Fruit fly (Drosophila melanogaster) whole organism, prepupa: ENCODE measurements around the gene Cdk8.

ENCODE experiments used
- Blimp-1 ChIP-seq: fragments of 200-800 bp; sonication (Bioruptor generic); optimal IDR thresholded peaks from 3 replicates; lab custom pipeline; 2017; ENCODE audit warnings: missing biosample characterization, missing genetic modification characterization, mild to moderate bottlenecking, moderate library complexity, missing genetic modification reagents
- CG10631 ChIP-seq: fragments of 200-800 bp; sonication (Bioruptor generic); optimal IDR thresholded peaks from 2 replicates; lab custom pipeline; 2016; ENCODE audit warnings: missing biosample characterization, missing genetic modification characterization
- CG10669 ChIP-seq: fragments of 200-800 bp; sonication (Bioruptor generic); optimal IDR thresholded peaks from 3 replicates; lab custom pipeline; 2018; ENCODE audit warnings: missing biosample characterization, mild to moderate bottlenecking, missing genetic modification characterization, moderate library complexity
- CG15336 ChIP-seq: fragments of 200-800 bp; sonication (Bioruptor generic); IDR thresholded peaks from 2 replicates; pipeline ENCODE4 v1.3.6; 2022; ENCODE audit warnings: missing biosample characterization, missing genetic modification characterization
- CG1621 ChIP-seq: fragments of 200-800 bp; sonication (Bioruptor generic); optimal IDR thresholded peaks from 3 replicates; lab custom pipeline; 2018; ENCODE audit warnings: missing biosample characterization, mild to moderate bottlenecking, missing genetic modification characterization
- CG3032 ChIP-seq: fragments of 200-800 bp; optimal IDR thresholded peaks from 2 replicates; lab custom pipeline; 2019; ENCODE audit warnings: missing biosample characterization, mild to moderate bottlenecking, missing genetic modification characterization, moderate library complexity
- CG31627 ChIP-seq: fragments of 200-800 bp; sonication (Bioruptor generic); optimal IDR thresholded peaks from 3 replicates; lab custom pipeline; 2016; ENCODE audit warnings: missing biosample characterization, missing genetic modification characterization
- CG32006 ChIP-seq: fragments of 200-800 bp; sonication (Bioruptor generic); optimal IDR thresholded peaks from 3 replicates; lab custom pipeline; 2017; ENCODE audit warnings: missing biosample characterization, mild to moderate bottlenecking, missing genetic modification characterization
- CG3919 ChIP-seq: fragments of 200-800 bp; sonication (Bioruptor generic); optimal IDR thresholded peaks from 3 replicates; lab custom pipeline; 2016; ENCODE audit warnings: missing biosample characterization, missing genetic modification characterization
- CG6792 ChIP-seq: fragments of 200-800 bp; sonication (Bioruptor generic); optimal IDR thresholded peaks from 3 replicates; lab custom pipeline; 2016; ENCODE audit warnings: missing biosample characterization, missing genetic modification characterization
- CG6808 ChIP-seq: fragments of 200-800 bp; sonication (Bioruptor generic); optimal IDR thresholded peaks from 3 replicates; lab custom pipeline; 2017; ENCODE audit warnings: missing biosample characterization, missing genetic modification characterization, mild to moderate bottlenecking, moderate library complexity, missing genetic modification reagents
- CG7368 ChIP-seq: fragments of 200-800 bp; sonication (Bioruptor generic); optimal IDR thresholded peaks from 3 replicates; lab custom pipeline; 2016; ENCODE audit warnings: missing biosample characterization, missing genetic modification characterization
- CG8319 ChIP-seq: fragments of 200-800 bp; sonication (Bioruptor generic); optimal IDR thresholded peaks from 3 replicates; lab custom pipeline; 2016; ENCODE audit warnings: missing biosample characterization, missing genetic modification characterization
- CG8632 ChIP-seq: fragments of 200-800 bp; sonication (Bioruptor generic); optimal IDR thresholded peaks from 3 replicates; lab custom pipeline; 2016; ENCODE audit warnings: missing biosample characterization, missing genetic modification characterization
- CG9139 ChIP-seq: fragments of 200-800 bp; sonication (Bioruptor generic); optimal IDR thresholded peaks from 3 replicates; lab custom pipeline; 2017; ENCODE audit warnings: missing biosample characterization, mild to moderate bottlenecking, missing genetic modification characterization
- Eip78C ChIP-seq: fragments of 200-800 bp; sonication (Bioruptor generic); peaks from one replicate; lab custom pipeline; 2016; ENCODE audit warnings: missing biosample characterization, missing genetic modification characterization
- Eip93F ChIP-seq: fragments of 200-800 bp; sonication (Bioruptor generic); optimal IDR thresholded peaks from 2 replicates; lab custom pipeline; 2016; ENCODE audit warnings: missing biosample characterization, mild to moderate bottlenecking, missing genetic modification characterization
- Ets96B ChIP-seq: fragments of 200-800 bp; optimal IDR thresholded peaks from 2 replicates; lab custom pipeline; 2019; ENCODE audit warnings: missing biosample characterization, mild to moderate bottlenecking, missing genetic modification characterization, moderate library complexity
- Hr38 ChIP-seq: sonication (Bioruptor generic); optimal IDR thresholded peaks from 2 replicates; lab custom pipeline; 2016; ENCODE audit warnings: missing biosample characterization, missing genetic modification characterization
- Lpt ChIP-seq: fragments of 200-800 bp; sonication (Bioruptor generic); optimal IDR thresholded peaks from 3 replicates; lab custom pipeline; 2016; ENCODE audit warnings: missing biosample characterization, missing genetic modification characterization
- Met ChIP-seq: fragments of 200-800 bp; sonication (Bioruptor generic); optimal IDR thresholded peaks from 3 replicates; lab custom pipeline; 2016; ENCODE audit warnings: missing biosample characterization, missing genetic modification characterization
- OdsH ChIP-seq: fragments of 200-800 bp; sonication (Bioruptor generic); optimal IDR thresholded peaks from 3 replicates; lab custom pipeline; 2016; ENCODE audit warnings: missing biosample characterization, missing genetic modification characterization
- Smox ChIP-seq: fragments of 200-800 bp; sonication (Bioruptor generic); optimal IDR thresholded peaks from 3 replicates; lab custom pipeline; 2016; ENCODE audit warnings: missing biosample characterization, missing genetic modification characterization
- Sox102F ChIP-seq: fragments of 200-800 bp; sonication (Bioruptor generic); optimal IDR thresholded peaks from 2 replicates; lab custom pipeline; 2016; ENCODE audit warnings: missing biosample characterization, mild to moderate bottlenecking, missing genetic modification characterization
- Sox14 ChIP-seq: fragments of 200-800 bp; sonication (Bioruptor generic); optimal IDR thresholded peaks from 3 replicates; lab custom pipeline; 2016; ENCODE audit warnings: missing biosample characterization, missing genetic modification characterization
- Sox15 ChIP-seq: fragments of 200-800 bp; sonication (Bioruptor generic); optimal IDR thresholded peaks from 3 replicates; lab custom pipeline; 2016; ENCODE audit warnings: missing biosample characterization, missing genetic modification characterization
- achi ChIP-seq: fragments of 200-800 bp; sonication (Bioruptor generic); optimal IDR thresholded peaks from 3 replicates; lab custom pipeline; 2016; ENCODE audit warnings: missing biosample characterization, missing genetic modification characterization
- acj6 ChIP-seq: fragments of 200-800 bp; sonication (Bioruptor generic); optimal IDR thresholded peaks from 3 replicates; lab custom pipeline; 2016; ENCODE audit warnings: missing biosample characterization, missing genetic modification characterization
- cyc ChIP-seq: fragments of 200-800 bp; sonication (Bioruptor generic); optimal IDR thresholded peaks from 3 replicates; lab custom pipeline; 2016; ENCODE audit warnings: missing biosample characterization, missing genetic modification characterization
- dac ChIP-seq: fragments of 200-800 bp; sonication (Bioruptor generic); optimal IDR thresholded peaks from 2 replicates; lab custom pipeline; 2017; ENCODE audit warnings: missing biosample characterization, mild to moderate bottlenecking, missing genetic modification characterization
- dsx ChIP-seq: fragments of 200-800 bp; optimal IDR thresholded peaks from 3 replicates; lab custom pipeline; 2019; ENCODE audit warnings: missing biosample characterization, mild to moderate bottlenecking, missing genetic modification characterization, moderate library complexity; ENCODE audit not compliant: poor library complexity, severe bottlenecking
- eg ChIP-seq: fragments of 200-800 bp; sonication (Bioruptor generic); IDR thresholded peaks from 3 replicates; pipeline ENCODE4 v1.3.6; 2022; ENCODE audit warnings: missing biosample characterization, missing genetic modification characterization
- esn ChIP-seq: fragments of 200-800 bp; sonication (Bioruptor generic); optimal IDR thresholded peaks from 2 replicates; lab custom pipeline; 2016; ENCODE audit warnings: missing biosample characterization, mild to moderate bottlenecking, missing genetic modification characterization, moderate library complexity
- fd59A ChIP-seq: fragments of 200-800 bp; sonication (Bioruptor generic); optimal IDR thresholded peaks from 2 replicates; lab custom pipeline; 2017; ENCODE audit warnings: missing biosample characterization, mild to moderate bottlenecking, missing genetic modification characterization, missing genetic modification reagents
- fkh ChIP-seq: fragments of 200-800 bp; sonication (Bioruptor generic); optimal IDR thresholded peaks from 3 replicates; lab custom pipeline; 2017; ENCODE audit warnings: missing biosample characterization, mild to moderate bottlenecking, missing genetic modification characterization, moderate library complexity
- lz ChIP-seq: fragments of 200-800 bp; sonication (Bioruptor generic); optimal IDR thresholded peaks from 3 replicates; lab custom pipeline; 2016; ENCODE audit warnings: missing biosample characterization, missing genetic modification characterization
- pdm3 ChIP-seq: fragments of 200-800 bp; sonication (Bioruptor generic); optimal IDR thresholded peaks from 3 replicates; lab custom pipeline; 2016; ENCODE audit warnings: missing biosample characterization, missing genetic modification characterization
- spab ChIP-seq: fragments of 200-800 bp; sonication (Bioruptor generic); optimal IDR thresholded peaks from 2 replicates; lab custom pipeline; 2017; ENCODE audit warnings: missing biosample characterization, mild to moderate bottlenecking, missing genetic modification characterization, missing genetic modification reagents
- ss ChIP-seq, 2 experiments: fragments of 200-800 bp; sonication (Bioruptor generic); optimal IDR thresholded peaks; 2 replicates in 1 of 2; 3 replicates in 1 of 2; lab custom pipeline; 2017 to 2018; ENCODE audit warnings: mild to moderate bottlenecking in 2 of 2, missing biosample characterization in 2 of 2, missing genetic modification characterization in 2 of 2, moderate library complexity in 1 of 2
- svp ChIP-seq: fragments of 200-800 bp; sonication (Bioruptor generic); peaks from one replicate; lab custom pipeline; 2016; ENCODE audit warnings: missing biosample characterization, missing genetic modification characterization
- topi ChIP-seq: fragments of 200-800 bp; sonication (Bioruptor generic); optimal IDR thresholded peaks from 3 replicates; lab custom pipeline; 2016; ENCODE audit warnings: missing biosample characterization, missing genetic modification characterization
- vri ChIP-seq: fragments of 200-800 bp; sonication (Bioruptor generic); optimal IDR thresholded peaks from 3 replicates; lab custom pipeline; 2016; ENCODE audit warnings: missing biosample characterization, mild to moderate bottlenecking, missing genetic modification characterization

Cdk8 gene

DNA sequence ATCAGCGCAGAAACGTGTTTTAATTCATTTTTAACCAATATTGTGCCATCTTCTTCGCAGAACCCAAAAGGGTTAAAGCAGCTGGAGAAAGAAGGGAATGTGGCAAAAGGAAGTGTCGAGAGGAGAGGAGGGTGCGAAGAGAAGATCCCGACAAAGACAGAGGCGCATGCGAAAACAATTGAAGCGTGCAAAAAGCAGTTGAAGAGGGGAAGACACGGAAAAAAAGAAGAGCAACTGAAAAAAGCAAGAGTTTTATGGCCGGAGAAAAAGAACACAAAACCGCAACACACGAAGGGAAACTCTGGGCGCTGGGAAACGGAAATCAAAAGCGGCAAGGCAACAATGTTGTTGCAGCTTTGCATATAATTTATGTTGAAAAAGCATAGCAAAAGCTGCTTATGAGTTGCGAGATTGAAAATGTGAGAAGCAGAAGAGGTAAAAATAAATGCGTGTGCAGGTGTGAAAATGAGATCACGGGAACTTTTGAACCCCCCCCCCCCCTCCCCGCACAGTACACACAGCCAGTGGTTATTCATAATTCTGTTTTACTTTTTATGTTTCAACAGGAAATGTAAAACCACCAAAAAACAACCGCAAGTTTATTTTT, 14.8 kb upstream of the Cdk8 start:
- TF ChIP-seq CG6808, result no peak
- TF ChIP-seq CG1621 (tag; lab: Kevin White, UChicago), result peak; percentile 73
- peak; percentile 6 for TF ChIP-seq achi
- TF ChIP-seq Ets96B (tag; lab: Kevin White, UChicago), result peak; percentile 8
- peak; percentile 55 for TF ChIP-seq Sox102F (GFP tag; lab: Kevin White, UChicago)
- peak; percentile 11 for TF ChIP-seq CG8632 (GFP tag; lab: Kevin White, UChicago)
- peak; percentile 7 for TF ChIP-seq Met
- peak; percentile 13 for TF ChIP-seq fd59A (GFP tag; lab: Kevin White, UChicago)
- TF ChIP-seq Sox14 (GFP tag; lab: Kevin White, UChicago), result peak; percentile 31
- no peak for TF ChIP-seq CG15336
- peak; percentile 40 to 43 for TF ChIP-seq ss (GFP tag; optimal IDR thresholded peaks at IDR 0.05; lab: Kevin White, UChicago)
- TF ChIP-seq dsx (GFP tag; lab: Kevin White, UChicago), result peak; percentile 87
- TF ChIP-seq Blimp-1 (GFP tag; lab: Kevin White, UChicago), result peak; percentile 87
- TF ChIP-seq OdsH, result no peak
- peak; percentile 54 for TF ChIP-seq Eip78C (GFP tag; lab: Kevin White, UChicago)
- TF ChIP-seq Hr38 (GFP tag; lab: Kevin White, UChicago), result no peak
- TF ChIP-seq CG9139 (GFP tag; lab: Kevin White, UChicago), result no peak
- TF ChIP-seq CG3032, result peak; percentile 29
- TF ChIP-seq dac (GFP tag; lab: Kevin White, UChicago), result no peak

DNA sequence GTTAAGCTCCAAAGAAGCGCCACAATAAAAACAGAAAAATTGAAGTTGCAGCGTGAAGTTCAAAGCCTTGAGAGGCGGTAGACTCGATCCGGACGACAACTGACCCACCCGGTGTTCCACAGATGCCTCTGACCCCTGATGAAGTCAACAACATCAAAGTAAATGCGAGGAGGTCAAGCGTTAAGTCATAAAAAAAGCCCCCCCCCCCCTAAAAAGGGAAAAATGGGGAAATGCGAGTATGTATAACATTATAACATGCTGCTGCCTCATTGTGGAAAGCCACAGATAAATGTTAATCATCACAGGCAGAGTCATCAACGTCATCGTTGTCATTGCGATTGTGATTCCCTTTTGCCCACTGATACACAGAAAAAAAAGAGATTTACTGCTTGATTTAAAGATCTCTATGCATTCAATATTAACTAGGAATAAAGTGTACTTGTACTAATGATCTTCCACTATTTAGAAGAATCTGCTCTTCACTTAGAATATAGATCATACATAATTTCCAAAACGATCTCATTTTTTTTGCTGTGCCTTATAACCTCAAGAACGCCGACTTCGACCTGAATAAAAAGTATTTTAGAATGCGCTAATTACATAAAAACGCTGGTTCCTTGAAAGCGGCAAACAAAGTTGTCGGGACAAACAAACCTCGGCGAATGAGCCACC, 12.7 kb upstream of the Cdk8 start:
- TF ChIP-seq svp (GFP tag; lab: Kevin White, UChicago), result peak; percentile 85
- TF ChIP-seq CG10669 (GFP tag; lab: Kevin White, UChicago), result no peak
- TF ChIP-seq topi (GFP tag; lab: Kevin White, UChicago), result peak; percentile 1
- TF ChIP-seq Sox14 (GFP tag; lab: Kevin White, UChicago), result peak; percentile 3
- peak; percentile 25 for TF ChIP-seq CG10631 (GFP tag; lab: Kevin White, UChicago)
- TF ChIP-seq Ets96B (tag; lab: Kevin White, UChicago), result peak; percentile 0
- TF ChIP-seq dsx (GFP tag; lab: Kevin White, UChicago), result no peak
- no peak for TF ChIP-seq CG8319 (GFP tag; lab: Kevin White, UChicago)
- peak; percentile 16 for TF ChIP-seq Met
- peak; percentile 5 for TF ChIP-seq CG3032
- peak; percentile 10 for TF ChIP-seq esn (GFP tag; lab: Kevin White, UChicago)
- peak; percentile 19 for TF ChIP-seq pdm3 (GFP tag; lab: Kevin White, UChicago)
- TF ChIP-seq OdsH, result peak; percentile 8
- peak; percentile 56 for TF ChIP-seq Eip78C (GFP tag; lab: Kevin White, UChicago)
- TF ChIP-seq, all 60 proteins: peak for 11

DNA sequence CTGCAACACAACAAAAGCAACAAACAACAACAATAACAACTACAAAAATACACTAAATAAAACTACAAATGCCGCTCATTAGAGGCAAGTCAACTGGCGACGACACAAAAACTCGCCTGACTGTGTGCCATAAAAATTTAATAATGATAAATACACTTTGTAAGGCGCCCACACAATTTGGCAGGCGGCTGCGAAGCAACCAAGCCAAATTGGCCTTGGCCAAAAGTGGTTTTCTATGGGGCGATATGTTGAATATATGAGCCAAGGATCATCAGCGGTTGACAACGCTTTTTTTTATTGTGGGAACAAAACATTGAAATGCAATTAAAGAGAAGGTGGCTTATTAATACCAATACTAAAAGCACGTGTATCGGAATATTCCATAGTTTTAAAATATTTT, 11.6 kb upstream of the Cdk8 start:
- no peak for TF ChIP-seq CG6792 (GFP tag; lab: Kevin White, UChicago)
- TF ChIP-seq CG31627 (GFP tag; lab: Kevin White, UChicago), result no peak
- TF ChIP-seq CG8632 (GFP tag; lab: Kevin White, UChicago), result no peak
- TF ChIP-seq CG10631 (GFP tag; lab: Kevin White, UChicago), result no peak

DNA sequence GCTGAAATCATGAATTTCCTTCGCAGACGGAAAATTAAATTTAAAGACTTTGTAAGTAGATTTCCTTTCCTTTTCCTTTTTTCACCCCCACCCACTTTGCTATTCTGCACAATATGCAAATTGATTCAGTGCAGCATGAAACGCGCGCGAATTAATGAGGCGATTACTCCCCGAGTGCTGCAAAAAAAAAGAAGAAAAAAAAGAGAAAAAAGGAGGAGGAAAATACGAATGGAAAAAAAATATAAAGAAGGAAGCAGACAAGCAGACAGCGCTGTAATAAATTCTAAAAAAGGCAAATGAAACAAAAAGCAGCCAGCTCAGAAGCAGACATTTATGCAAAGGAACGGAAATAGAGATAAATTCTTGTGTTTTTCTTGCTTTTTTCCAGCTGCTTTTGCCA, 10.3 kb upstream of the Cdk8 start:
- peak; percentile 73 for TF ChIP-seq spab (GFP tag; lab: Kevin White, UChicago)
- no peak for TF ChIP-seq Sox15
- TF ChIP-seq esn (GFP tag; lab: Kevin White, UChicago), result no peak
- peak; percentile 91 for TF ChIP-seq CG6808
- peak; percentile 55 for TF ChIP-seq CG32006 (GFP tag; lab: Kevin White, UChicago)
- no peak for TF ChIP-seq Hr38 (GFP tag; lab: Kevin White, UChicago)
- TF ChIP-seq CG7368, result peak; percentile 38
- TF ChIP-seq CG10631 (GFP tag; lab: Kevin White, UChicago), result peak; percentile 7
- no peak for TF ChIP-seq CG8319 (GFP tag; lab: Kevin White, UChicago)
- TF ChIP-seq fkh (GFP tag; lab: Kevin White, UChicago), result no peak
- TF ChIP-seq Lpt (GFP tag; lab: Kevin White, UChicago), result peak; percentile 84
- no peak for TF ChIP-seq lz
- TF ChIP-seq CG6792 (GFP tag; lab: Kevin White, UChicago), result no peak
- no peak for TF ChIP-seq cyc (GFP tag; lab: Kevin White, UChicago)
- peak; percentile 56 for TF ChIP-seq pdm3 (GFP tag; lab: Kevin White, UChicago)
- TF ChIP-seq CG3919 (GFP tag; lab: Kevin White, UChicago), result peak; percentile 58
- TF ChIP-seq Eip93F (GFP tag; lab: Kevin White, UChicago), result no peak
- TF ChIP-seq Smox (GFP tag; lab: Kevin White, UChicago), result no peak
- TF ChIP-seq OdsH, result peak; percentile 41
- peak; percentile 90 to 91 for TF ChIP-seq ss (GFP tag; optimal IDR thresholded peaks at IDR 0.05; lab: Kevin White, UChicago)
- peak; percentile 85 for TF ChIP-seq eg (GFP tag; lab: Robert Waterston, UW)
- TF ChIP-seq vri (GFP tag; lab: Kevin White, UChicago), result no peak
- no peak for TF ChIP-seq acj6 (GFP tag; lab: Kevin White, UChicago)
- peak; percentile 41 for TF ChIP-seq fd59A (GFP tag; lab: Kevin White, UChicago)
